Fruit fly (Drosophila melanogaster): Measurements from ENCODE around the gene mRpL24.

DNA sequence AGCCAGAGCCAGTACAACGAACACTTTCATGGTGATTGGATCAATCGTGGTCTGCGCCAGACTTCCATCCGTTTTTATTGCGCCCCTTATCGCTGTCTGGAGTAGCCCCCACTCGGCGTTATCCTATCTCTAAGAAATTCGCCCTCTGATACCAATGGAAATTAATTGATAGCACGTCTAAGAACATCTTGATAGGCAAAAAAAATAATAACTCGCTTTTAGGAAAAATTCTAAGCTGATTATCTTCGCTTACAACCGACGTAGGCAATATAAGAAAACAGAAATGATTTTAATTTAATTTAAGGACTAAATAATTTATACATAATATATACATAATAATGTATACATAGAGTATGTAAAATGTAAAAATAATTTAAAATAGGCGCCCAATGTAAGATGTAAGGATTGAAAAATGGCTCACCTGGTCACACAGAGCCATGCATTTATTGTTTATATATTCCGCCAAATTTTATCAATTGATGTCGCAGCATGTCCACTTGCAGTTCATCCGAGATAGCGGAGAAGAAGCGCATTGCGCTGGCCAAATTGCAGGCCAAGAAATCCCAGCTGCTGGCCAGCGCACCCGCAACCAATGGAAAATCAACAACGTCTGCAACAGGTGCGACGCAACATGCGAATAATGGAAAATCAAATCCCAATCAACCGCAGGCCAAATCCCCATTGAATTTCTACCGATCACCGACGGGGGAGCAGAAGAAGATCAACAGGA, 10.1 kb upstream of the mRpL24 start, which contains the start of the genes Jon25Bi and Marcal1:
- TF ChIP-seq dsf (GFP tag; optimal IDR thresholded peaks at IDR 0.05; ENCODE audit: borderline replicate concordance) (no peak), CG32264 (GFP tag; optimal IDR thresholded peaks at IDR 0.05) (no peak)

Data from whole organism, wandering third instar larva.